Worm (Caenorhabditis elegans): ENCODE data around the gene lin-52.

DNA sequence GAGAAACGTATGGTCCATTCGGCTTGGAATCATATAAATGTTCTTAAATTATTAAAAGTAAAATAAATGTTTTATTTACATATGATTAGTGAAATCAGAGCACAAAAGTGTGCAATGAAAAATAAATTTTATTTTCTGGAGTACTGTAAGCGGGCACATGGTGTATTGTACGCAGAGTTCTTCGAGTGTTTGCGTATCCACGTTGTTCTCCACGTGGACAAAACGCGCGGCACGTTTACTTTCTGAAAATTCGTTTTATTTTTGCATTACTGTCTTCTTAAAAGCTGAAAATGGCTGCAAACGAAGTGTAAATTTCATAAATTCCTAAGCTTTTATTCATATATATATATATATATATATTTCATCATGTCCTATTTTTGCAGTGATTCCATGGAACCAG lies 8.0 kb upstream of the lin-52 start:
- no peak for TF ChIP-seq lin-13 (tag; optimal IDR thresholded peaks at IDR 0.05)
- no peak for TF ChIP-seq pha-4 (tag; optimal IDR thresholded peaks at IDR 0.05)

All from whole organism, mixed stage, embryonic.